Worm (Caenorhabditis elegans) whole organism, L4/young adult: ENCODE data around the gene rft-1.

Experiments
- W03F9.2 ChIP-seq: fragments of 150-350 bp; optimal IDR thresholded peaks from 2 replicates; lab custom pipeline; 2014; ENCODE audit warnings: missing biosample characterization, missing genetic modification characterization
- dao-5 ChIP-seq: sonication (generic microtip); optimal IDR thresholded peaks from 2 replicates; lab custom pipeline; 2016; ENCODE audit warnings: missing genotype, missing genetic modification characterization, moderate library complexity, missing compliant biosample characterization

DNA sequence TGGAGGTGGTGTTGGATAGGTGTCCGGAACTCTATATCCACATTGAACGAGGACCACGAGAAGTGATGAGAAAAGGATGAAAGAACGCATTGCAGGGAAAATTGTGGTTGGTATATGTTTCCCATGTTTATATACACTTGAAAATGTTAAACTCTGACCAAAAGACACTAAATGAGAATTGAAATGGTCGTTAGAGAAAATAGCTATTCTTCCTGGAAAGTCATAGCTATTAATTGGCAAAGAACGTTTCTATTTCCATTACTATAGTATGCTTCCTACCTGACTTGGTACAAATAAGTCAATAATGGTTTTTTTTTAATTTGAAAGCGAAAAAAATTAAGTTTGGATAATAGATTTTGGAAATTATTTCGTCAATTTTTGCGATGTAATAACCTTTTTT is 26.3 kb downstream of the rft-1 start, which contains the start of gene Y47D7A.18:
- no peak for TF ChIP-seq W03F9.2 (tag; lab: Kevin White, UChicago)
- no peak for TF ChIP-seq dao-5 (tag; lab: Kevin White, UChicago)
